Worm (Caenorhabditis elegans) whole organism, L1 larva: Measurements from ENCODE around the gene let-23.

Experiments
- C04F5.9 ChIP-seq: sonication (generic microtip); optimal IDR thresholded peaks from 2 replicates; lab custom pipeline; 2016; ENCODE audit warnings: missing genetic modification characterization, missing compliant biosample characterization
- C16A3.4 ChIP-seq: fragments of 150-350 bp; optimal IDR thresholded peaks from 2 replicates; lab custom pipeline; 2014; ENCODE audit warnings: missing biosample characterization, missing genetic modification characterization
- F16B12.6 ChIP-seq: fragments of 150-350 bp; optimal IDR thresholded peaks from 2 replicates; lab custom pipeline; 2014; ENCODE audit warnings: missing biosample characterization, missing genetic modification characterization
- aha-1 ChIP-seq: fragments of 150-350 bp; optimal IDR thresholded peaks from 2 replicates; lab custom pipeline; 2014; ENCODE audit warnings: missing biosample characterization, missing genetic modification characterization
- blmp-1 ChIP-seq: fragments of 150-350 bp; optimal IDR thresholded peaks from 2 replicates; lab custom pipeline; 2014; ENCODE audit warnings: missing biosample characterization, missing genetic modification characterization
- ceh-8 ChIP-seq: fragments of 200-800 bp; sonication (Bioruptor generic); optimal IDR thresholded peaks from 2 replicates; lab custom pipeline; 2018; ENCODE audit warnings: mild to moderate bottlenecking, missing genetic modification characterization, moderate library complexity, missing compliant biosample characterization
- ces-1 ChIP-seq: fragments of 150-350 bp; optimal IDR thresholded peaks from 2 replicates; lab custom pipeline; 2014; ENCODE audit warnings: missing biosample characterization, missing genetic modification reagents, missing genetic modification characterization
- efl-1 ChIP-seq, 4 experiments: fragments of 150-350 bp; optimal IDR thresholded peaks in 3 of 4; peaks in 1 of 4; 1 replicate in 1 of 4; 2 replicates in 3 of 4; lab custom pipeline; 2014; ENCODE audit warnings: missing biosample characterization in 2 of 4, missing genetic modification characterization in 2 of 4, missing genetic modification reagents in 2 of 4
- egl-13 ChIP-seq: sonication (generic microtip); optimal IDR thresholded peaks from 2 replicates; lab custom pipeline; 2016; ENCODE audit warnings: missing genotype, missing genetic modification reagents, missing genetic modification characterization, missing compliant biosample characterization
- egl-27 ChIP-seq, 2 experiments: fragments of 150-350 bp in 1 of 2; sonication (generic microtip); optimal IDR thresholded peaks; 3 replicates each; lab custom pipeline; 2017 to 2018; ENCODE audit warnings: missing biosample characterization in 2 of 2, missing genetic modification characterization in 2 of 2, missing genetic modification reagents in 2 of 2
- elt-3 ChIP-seq, 6 experiments: fragments of 150-350 bp in 1 of 6; sonication (generic microtip); optimal IDR thresholded peaks; 2 replicates each; lab custom pipeline; 2017 to 2018; ENCODE audit warnings: missing biosample characterization in 6 of 6, missing genetic modification characterization in 6 of 6, inconsistent platforms in 1 of 6
- ets-5 ChIP-seq: fragments of 200-800 bp; sonication (Bioruptor generic); IDR thresholded peaks from 2 replicates; pipeline ENCODE4 v1.3.6; 2022; ENCODE audit warnings: missing genetic modification characterization, missing compliant biosample characterization
- fkh-10 ChIP-seq: sonication (generic microtip); optimal IDR thresholded peaks from 2 replicates; lab custom pipeline; 2017; ENCODE audit warnings: missing biosample characterization, missing genetic modification reagents, missing genetic modification characterization
- fkh-4 ChIP-seq: sonication (generic microtip); optimal IDR thresholded peaks from 2 replicates; lab custom pipeline; 2016; ENCODE audit warnings: missing compliant biosample characterization, missing genetic modification characterization, borderline replicate concordance
- fkh-8 ChIP-seq: sonication (generic microtip); optimal IDR thresholded peaks from 2 replicates; lab custom pipeline; 2016; ENCODE audit warnings: mild to moderate bottlenecking, missing genetic modification characterization, missing compliant biosample characterization
- grh-1 ChIP-seq: fragments of 200-800 bp; sonication (Bioruptor generic); IDR thresholded peaks from 2 replicates; pipeline ENCODE4 v1.3.6; 2022; ENCODE audit warnings: missing genetic modification reagents, missing genetic modification characterization, missing compliant biosample characterization
- hlh-4 ChIP-seq: sonication (generic microtip); optimal IDR thresholded peaks from 2 replicates; lab custom pipeline; 2016; ENCODE audit warnings: mild to moderate bottlenecking, missing genetic modification characterization, missing compliant biosample characterization
- hpl-2 ChIP-seq: fragments of 150-350 bp; optimal IDR thresholded peaks from 2 replicates; lab custom pipeline; 2014; ENCODE audit warnings: missing biosample characterization, missing genetic modification reagents, missing genetic modification characterization
- isw-1 ChIP-seq: fragments of 200-800 bp; sonication (Bioruptor generic); IDR thresholded peaks from 2 replicates; pipeline ENCODE4 v1.3.6; 2022; ENCODE audit warnings: missing genetic modification characterization, missing compliant biosample characterization
- lin-14 ChIP-seq: fragments of 200-800 bp; sonication (Bioruptor generic); optimal IDR thresholded peaks from 2 replicates; lab custom pipeline; 2018; ENCODE audit warnings: mild to moderate bottlenecking, missing genetic modification characterization, moderate library complexity, missing compliant biosample characterization
- lin-15B ChIP-seq: fragments of 150-350 bp; sonication (generic microtip); optimal IDR thresholded peaks from 3 replicates; lab custom pipeline; 2014; ENCODE audit warnings: missing biosample characterization, missing genetic modification characterization
- lin-35 ChIP-seq, 2 experiments: fragments of 150-350 bp; optimal IDR thresholded peaks; 2 replicates each; lab custom pipeline; 2014; ENCODE audit warnings: missing biosample characterization in 2 of 2, missing genetic modification characterization in 2 of 2, missing genetic modification reagents in 2 of 2
- lin-39 ChIP-seq: fragments of 150-350 bp; optimal IDR thresholded peaks from 2 replicates; lab custom pipeline; 2014; ENCODE audit warnings: missing biosample characterization, missing genetic modification reagents, missing genetic modification characterization
- mef-2 ChIP-seq: fragments of 150-350 bp; optimal IDR thresholded peaks from 2 replicates; lab custom pipeline; 2014; ENCODE audit warnings: missing biosample characterization, missing genetic modification characterization
- mep-1 ChIP-seq: fragments of 150-350 bp; optimal IDR thresholded peaks from 2 replicates; lab custom pipeline; 2014; ENCODE audit warnings: missing biosample characterization, missing genetic modification characterization
- nhr-12 ChIP-seq: sonication (generic microtip); optimal IDR thresholded peaks from 2 replicates; lab custom pipeline; 2017; ENCODE audit warnings: missing biosample characterization, missing genetic modification characterization
- nhr-19 ChIP-seq: fragments of 200-800 bp; sonication (Bioruptor generic); conservative IDR thresholded peaks from 2 replicates; pipeline ENCODE4 v1.3.6; 2022; ENCODE audit warnings: missing genetic modification characterization, missing compliant biosample characterization
- nhr-20 ChIP-seq: sonication (generic microtip); optimal IDR thresholded peaks from 2 replicates; lab custom pipeline; 2016; ENCODE audit warnings: mild to moderate bottlenecking, missing genetic modification characterization, missing compliant biosample characterization
- nhr-71 ChIP-seq: sonication (generic microtip); optimal IDR thresholded peaks from 2 replicates; lab custom pipeline; 2016; ENCODE audit warnings: mild to moderate bottlenecking, missing genetic modification characterization, moderate library complexity, missing compliant biosample characterization
- nhr-76 ChIP-seq: sonication (generic microtip); optimal IDR thresholded peaks from 2 replicates; lab custom pipeline; 2017; ENCODE audit warnings: missing biosample characterization, missing genetic modification characterization
- nhr-77 ChIP-seq: fragments of 150-350 bp; optimal IDR thresholded peaks from 2 replicates; lab custom pipeline; 2014; ENCODE audit warnings: missing biosample characterization, missing genetic modification characterization
- nhr-90 ChIP-seq: sonication (generic microtip); optimal IDR thresholded peaks from 2 replicates; lab custom pipeline; 2016; ENCODE audit warnings: mild to moderate bottlenecking, missing genetic modification characterization, missing compliant biosample characterization; ENCODE audit not compliant: poor library complexity
- pax-3 ChIP-seq: fragments of 200-800 bp; sonication (Bioruptor generic); optimal IDR thresholded peaks from 2 replicates; lab custom pipeline; 2018; ENCODE audit warnings: mild to moderate bottlenecking, missing genetic modification characterization, moderate library complexity, missing compliant biosample characterization
- rnt-1 ChIP-seq: sonication (generic microtip); optimal IDR thresholded peaks from 2 replicates; lab custom pipeline; 2016; ENCODE audit warnings: mild to moderate bottlenecking, missing genetic modification characterization, moderate library complexity, missing compliant biosample characterization
- snu-23 ChIP-seq: sonication (generic microtip); optimal IDR thresholded peaks from 2 replicates; lab custom pipeline; 2016; ENCODE audit warnings: missing genetic modification characterization, missing compliant biosample characterization
- sup-37 ChIP-seq: fragments of 200-800 bp; sonication (Bioruptor generic); optimal IDR thresholded peaks from 2 replicates; lab custom pipeline; 2018; ENCODE audit warnings: mild to moderate bottlenecking, missing genetic modification characterization, missing compliant biosample characterization
- swsn-7 ChIP-seq: sonication (generic microtip); optimal IDR thresholded peaks from 2 replicates; lab custom pipeline; 2016; ENCODE audit warnings: missing genetic modification characterization, missing compliant biosample characterization
- tlp-1 ChIP-seq: fragments of 150-350 bp; optimal IDR thresholded peaks from 2 replicates; lab custom pipeline; 2014; ENCODE audit warnings: missing biosample characterization, missing genetic modification characterization
- unc-62 ChIP-seq: fragments of 150-350 bp; optimal IDR thresholded peaks from 2 replicates; lab custom pipeline; 2014; ENCODE audit warnings: missing biosample characterization, missing genetic modification reagents, missing genetic modification characterization
- zag-1 ChIP-seq: fragments of 150-350 bp; optimal IDR thresholded peaks from 2 replicates; lab custom pipeline; 2014; ENCODE audit warnings: missing biosample characterization, missing genetic modification characterization
- ztf-11 ChIP-seq, 2 experiments: sonication (generic microtip); optimal IDR thresholded peaks; 2 replicates each; lab custom pipeline; 2016 to 2017; ENCODE audit warnings: missing genetic modification characterization in 2 of 2, missing biosample characterization in 1 of 2, missing compliant biosample characterization in 1 of 2
- ztf-4 ChIP-seq: fragments of 150-350 bp; optimal IDR thresholded peaks from 2 replicates; lab custom pipeline; 2014; ENCODE audit warnings: missing biosample characterization, missing genetic modification characterization

let-23 gene

ce11 chrII:9197212-9197611 is at the start of gene let-23:
Gene let-23, plus strand, starts transcription at chrII:9197512.
- TF ChIP-seq efl-1 (optimal IDR thresholded peaks at IDR 0.05; lab: Kevin White, UChicago) = no peak
- peak in 1 of 2 experiments; percentile 32 for TF ChIP-seq efl-1 (GFP tag; optimal IDR thresholded peaks at IDR 0.05 in 1 of 2; lab: Kevin White, UChicago)
- no peak for TF ChIP-seq F16B12.6 (tag; lab: Kevin White, UChicago)

- peak; percentile 19 for TF ChIP-seq lin-14 (GFP tag; lab: Kevin White, UChicago)
- TF ChIP-seq blmp-1 (tag; lab: Kevin White, UChicago) = peak; percentile 77
- TF ChIP-seq hlh-4 (tag; lab: Kevin White, UChicago) = no peak
- TF ChIP-seq zag-1 (tag; lab: Kevin White, UChicago) = no peak
- TF ChIP-seq fkh-8 (tag; lab: Kevin White, UChicago) = no peak
- TF ChIP-seq elt-3 (tag; optimal IDR thresholded peaks at IDR 0.05; lab: Kevin White, UChicago) = peak in 1 of 6 experiments; percentile 64
Observed at ce11 chrII:9148079-9148478, 49.2 kb upstream of the let-23 start.

ce11 chrII:9152231-9152630 is 45.1 kb upstream of the let-23 start, which contains the start of gene col-78:
Gene col-78, plus strand, starts transcription at chrII:9152531.
- TF ChIP-seq fkh-10 (GFP tag; lab: Kevin White, UChicago) (no peak), C04F5.9 (no peak), egl-13 (tag; lab: Kevin White, UChicago) (no peak), pax-3 (tag; lab: Kevin White, UChicago) (no peak), isw-1 (no peak), ztf-4 (tag; lab: Kevin White, UChicago) (no peak), zag-1 (tag; lab: Kevin White, UChicago) (no peak), efl-1 (optimal IDR thresholded peaks at IDR 0.05; lab: Kevin White, UChicago) (no peak), efl-1 (GFP tag; optimal IDR thresholded peaks at IDR 0.05 in 1 of 2; lab: Kevin White, UChicago) (no peak), nhr-12 (tag; lab: Kevin White, UChicago) (no peak), grh-1 (no peak), ztf-11 (tag; optimal IDR thresholded peaks at IDR 0.05; lab: Kevin White, UChicago) (no peak)

DNA sequence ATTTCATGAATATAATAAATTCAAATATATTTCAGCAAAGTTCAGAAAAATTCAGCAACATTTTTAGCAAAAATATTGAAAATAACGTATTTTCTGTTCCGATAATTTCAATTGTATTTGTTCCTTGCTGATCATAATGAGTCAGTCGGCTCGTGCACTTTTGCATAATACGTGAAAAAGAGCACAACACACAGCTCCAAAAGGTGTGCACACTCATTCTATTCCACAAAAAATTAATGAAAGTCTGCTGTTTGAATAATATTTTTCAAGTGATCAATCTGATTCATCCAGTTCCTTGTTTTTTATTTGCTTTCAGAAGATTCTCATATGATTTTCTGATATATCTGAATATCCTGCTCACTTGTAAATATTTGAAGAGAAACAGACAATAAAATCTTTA is 43.0 kb upstream of the let-23 start:
- TF ChIP-seq C04F5.9 (no peak), rnt-1 (tag; lab: Kevin White, UChicago) (no peak), nhr-20 (tag; lab: Kevin White, UChicago) (no peak), fkh-10 (GFP tag; lab: Kevin White, UChicago) (no peak), mep-1 (no peak), lin-15B (tag; lab: Kevin White, UChicago) (no peak), C16A3.4 (no peak), nhr-76 (tag; lab: Kevin White, UChicago) (no peak), nhr-77 (tag; lab: Kevin White, UChicago) (no peak), nhr-19 (GFP tag; lab: Robert Waterston, UW) (no peak), unc-62 (GFP tag; lab: Kevin White, UChicago) (no peak), ces-1 (GFP tag; lab: Kevin White, UChicago) (no peak), ets-5 (GFP tag; lab: Robert Waterston, UW) (no peak), ceh-8 (GFP tag; lab: Kevin White, UChicago) (no peak), lin-39 (no peak), swsn-7 (tag; lab: Kevin White, UChicago) (no peak), hpl-2 (GFP tag; lab: Kevin White, UChicago) (no peak), sup-37 (GFP tag; lab: Kevin White, UChicago) (no peak)

- TF ChIP-seq ceh-8 (GFP tag; lab: Kevin White, UChicago) = no peak
- TF ChIP-seq lin-35 (GFP tag; optimal IDR thresholded peaks at IDR 0.05; lab: Kevin White, UChicago) = peak in 1 of 2 experiments; percentile 19
- no peak for TF ChIP-seq fkh-4 (tag; lab: Kevin White, UChicago)
- no peak for TF ChIP-seq tlp-1 (tag; lab: Kevin White, UChicago)
- no peak for TF ChIP-seq unc-62 (GFP tag; lab: Kevin White, UChicago)
- TF ChIP-seq mef-2 (tag; lab: Kevin White, UChicago) = no peak
- peak; percentile 24 for TF ChIP-seq nhr-71 (tag; lab: Kevin White, UChicago)
- peak; percentile 10 for TF ChIP-seq lin-14 (GFP tag; lab: Kevin White, UChicago)
- TF ChIP-seq elt-3 (tag; optimal IDR thresholded peaks at IDR 0.05; lab: Kevin White, UChicago) = peak in 1 of 6 experiments; percentile 47
- peak; percentile 2 for TF ChIP-seq snu-23 (GFP tag; lab: Kevin White, UChicago)
- peak; percentile 18 for TF ChIP-seq nhr-90 (tag; lab: Kevin White, UChicago)
- TF ChIP-seq aha-1 (tag; lab: Kevin White, UChicago) = peak; percentile 49
- TF ChIP-seq blmp-1 (tag; lab: Kevin White, UChicago) = peak; percentile 27
- TF ChIP-seq egl-27 (tag; optimal IDR thresholded peaks at IDR 0.05; lab: Kevin White, UChicago) = no peak
- TF ChIP-seq egl-13 (tag; lab: Kevin White, UChicago) = no peak
- TF ChIP-seq nhr-20 (tag; lab: Kevin White, UChicago) = peak; percentile 65
Observed at ce11 chrII:9156277-9156676, 41.0 kb upstream of the let-23 start.
